Worm (Caenorhabditis elegans): Measurements from ENCODE around the gene T25B9.4.
A peak's percentile ranks its signal among the peaks of the same experiment; 100 is the strongest.

Gene T25B9.4

ce11 chrIV:10781346-10781745 lies 23.8 kb upstream of the T25B9.4 start:
- TF ChIP-seq dox-1 (GFP tag; IDR thresholded peaks at IDR 0.05) = no peak

ce11 chrIV:10780583-10780982 lies 23.1 kb upstream of the T25B9.4 start, which contains the start of gene swt-3:
Gene swt-3, minus strand, starts transcription at chrIV:10780683.
- TF ChIP-seq cebp-1 (GFP tag; IDR thresholded peaks at IDR 0.05) = no peak
- TF ChIP-seq cebp-1 (tag; optimal IDR thresholded peaks at IDR 0.05) = no peak
- no peak for TF ChIP-seq lag-1 (GFP tag; IDR thresholded peaks at IDR 0.05)
- no peak for TF ChIP-seq mel-28 (tag; optimal IDR thresholded peaks at IDR 0.05; ENCODE audit: borderline replicate concordance)

- TF ChIP-seq lsy-27 (tag; optimal IDR thresholded peaks at IDR 0.05; ENCODE audit: borderline replicate concordance, insufficient read depth) (no peak), dox-1 (GFP tag; IDR thresholded peaks at IDR 0.05) (no peak), attf-6 (GFP tag; IDR thresholded peaks at IDR 0.05) (no peak), snpc-1.3 (tag; optimal IDR thresholded peaks at IDR 0.05; ENCODE audit: insufficient read depth) (no peak), nfyb-1 (GFP tag; IDR thresholded peaks at IDR 0.05) (0 out of 2 replicates have a peak, but pooled peaks have one; percentile 11)
Measured at ce11 chrIV:10779328-10779727, 21.8 kb upstream of the T25B9.4 start.

ce11 chrIV:10778582-10778981 lies 21.1 kb upstream of the T25B9.4 start:
- TF ChIP-seq ztf-6 (GFP tag; IDR thresholded peaks at IDR 0.05) (no peak), ceh-100 (GFP tag; IDR thresholded peaks at IDR 0.05) (no peak), Y56A3A.18 (GFP tag; IDR thresholded peaks at IDR 0.05) (no peak), unc-62 (GFP tag; optimal IDR thresholded peaks at IDR 0.05) (no peak), ZK185.1 (tag; optimal IDR thresholded peaks at IDR 0.05; ENCODE audit: poor library complexity, severe bottlenecking) (peak; percentile 6), rcor-1 (GFP tag; IDR thresholded peaks at IDR 0.05) (no peak), tbp1 (GFP tag; optimal IDR thresholded peaks at IDR 0.05) (no peak), K12H6.12 (tag; optimal IDR thresholded peaks at IDR 0.05) (no peak), ccch-3 (GFP tag; optimal IDR thresholded peaks at IDR 0.05) (no peak), hsf-1 (GFP tag; IDR thresholded peaks at IDR 0.05) (no peak), nfyb-1 (GFP tag; IDR thresholded peaks at IDR 0.05) (peak; percentile 21; the same call in 1 of the 2 replicates), mes-4 (tag; optimal IDR thresholded peaks at IDR 0.05) (no peak), F22D6.2 (tag; optimal IDR thresholded peaks at IDR 0.05) (no peak), ztf-26 (tag; optimal IDR thresholded peaks at IDR 0.05) (peak; percentile 11), F39B2.1 (GFP tag; IDR thresholded peaks at IDR 0.05) (no peak), F57A8.1 (GFP tag; optimal IDR thresholded peaks at IDR 0.05) (no peak), rpc-1 (optimal IDR thresholded peaks at IDR 0.05) (no peak), rpc-1 (tag; optimal IDR thresholded peaks at IDR 0.05) (no peak), hmg-1.2 (GFP tag; IDR thresholded peaks at IDR 0.05) (no peak), ekl-4 (GFP tag; IDR thresholded peaks at IDR 0.05) (no peak), ceh-40 (GFP tag; IDR thresholded peaks at IDR 0.05) (no peak)

ce11 chrIV:10777600-10777999 lies 20.1 kb upstream of the T25B9.4 start:
- TF ChIP-seq C06A6.2 (GFP tag; conservative IDR thresholded peaks at IDR 0.05) = no peak
- no peak for TF ChIP-seq let-526 (GFP tag; IDR thresholded peaks at IDR 0.05)
- TF ChIP-seq lin-40 (tag; optimal IDR thresholded peaks at IDR 0.05) = no peak
- no peak for TF ChIP-seq madf-6 (GFP tag; IDR thresholded peaks at IDR 0.05)
- no peak for TF ChIP-seq die-1 (tag; optimal IDR thresholded peaks at IDR 0.05)
- no peak for TF ChIP-seq cebp-1 (GFP tag; IDR thresholded peaks at IDR 0.05)
- TF ChIP-seq cebp-1 (tag; optimal IDR thresholded peaks at IDR 0.05) = no peak
- TF ChIP-seq F22D6.2 (tag; optimal IDR thresholded peaks at IDR 0.05) = no peak
- no peak for TF ChIP-seq akir-1 (GFP tag; optimal IDR thresholded peaks at IDR 0.05)
- TF ChIP-seq C17E4.6 (GFP tag; IDR thresholded peaks at IDR 0.05) = no peak
- no peak for TF ChIP-seq tlf-1 (GFP tag; optimal IDR thresholded peaks at IDR 0.05)
- TF ChIP-seq ztf-26 (tag; optimal IDR thresholded peaks at IDR 0.05) = no peak
- TF ChIP-seq attf-5 (GFP tag; optimal IDR thresholded peaks at IDR 0.05) = no peak
- no peak for TF ChIP-seq nhr-90 (tag; optimal IDR thresholded peaks at IDR 0.05)
